Worm (Caenorhabditis elegans): ENCODE results near the gene B0286.1.

ce11 chrII:4394438-4394837 lies 16.1 kb downstream of the B0286.1 start:
- TF ChIP-seq hmg-4 (GFP tag; optimal IDR thresholded peaks at IDR 0.05) (no peak), ama-1 (optimal IDR thresholded peaks at IDR 0.05) (no peak), tra-4 (tag; optimal IDR thresholded peaks at IDR 0.05) (no peak), aly-1 (tag; optimal IDR thresholded peaks at IDR 0.05) (no peak), tbx-11 (GFP tag; IDR thresholded peaks at IDR 0.05) (no peak)

Data from whole organism, early embryonic.